Worm (Caenorhabditis elegans) whole organism, midembryonic: ENCODE measurements around the gene Y49F6B.12.

Experiments used
- T22C8.4 ChIP-seq: fragments of 200-800 bp; sonication (Bioruptor generic); IDR thresholded peaks from 2 replicates; pipeline ENCODE4 v1.3.6; 2022; ENCODE audit warnings: missing genetic modification characterization, missing compliant biosample characterization
- klf-2 ChIP-seq: fragments of 200-800 bp; sonication (Bioruptor generic); conservative IDR thresholded peaks from 2 replicates; pipeline ENCODE4 v1.3.6; 2022; ENCODE audit warnings: missing genetic modification reagents, missing genetic modification characterization, missing compliant biosample characterization
- ref-1 ChIP-seq: fragments of 200-800 bp; sonication (Bioruptor generic); conservative IDR thresholded peaks from 2 replicates; pipeline ENCODE4 v1.3.6; 2022; ENCODE audit warnings: missing genetic modification reagents, missing genetic modification characterization, missing compliant biosample characterization
- tab-1 ChIP-seq: fragments of 200-800 bp; sonication (Bioruptor generic); IDR thresholded peaks from 2 replicates; pipeline ENCODE4 v1.3.6; 2022; ENCODE audit warnings: missing genetic modification characterization, missing compliant biosample characterization
- ztf-23 ChIP-seq: fragments of 200-800 bp; sonication (Bioruptor generic); IDR thresholded peaks from 2 replicates; pipeline ENCODE4 v1.3.6; 2022; ENCODE audit warnings: missing genetic modification reagents, missing genetic modification characterization, missing compliant biosample characterization

DNA sequence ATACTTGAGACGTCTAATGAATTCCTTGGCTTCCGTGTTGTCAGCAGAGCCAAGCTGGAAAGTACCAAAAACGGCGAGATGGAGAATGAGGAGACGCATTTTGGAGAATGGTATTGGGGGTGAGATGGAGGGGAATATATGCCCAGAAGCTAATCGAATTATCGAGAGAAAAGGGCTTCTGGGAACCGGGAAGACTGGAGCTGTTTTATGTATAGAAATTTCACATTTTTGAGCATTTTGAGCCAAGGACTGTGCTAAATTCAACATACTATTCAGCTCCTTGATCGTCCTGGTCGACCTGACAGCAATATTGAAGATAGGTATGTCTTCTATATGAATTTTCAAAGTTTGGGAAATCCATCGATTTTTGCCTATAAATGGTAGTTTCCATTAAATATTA, 12.2 kb downstream of the Y49F6B.12 start, which contains the start of gene C16C8.7:
- TF ChIP-seq ref-1: no peak
- no peak for TF ChIP-seq T22C8.4 (GFP tag; lab: Robert Waterston, UW)
- TF ChIP-seq klf-2 (GFP tag; lab: Robert Waterston, UW): no peak
- TF ChIP-seq tab-1: no peak
- TF ChIP-seq ztf-23 (GFP tag; lab: Robert Waterston, UW): no peak
